Fruit fly (Drosophila melanogaster) whole organism, embryonic: ENCODE data around the gene rho-4.

Source experiments
- Atf3 ChIP-seq: fragments of 200-800 bp; sonication (Bioruptor generic); optimal IDR thresholded peaks from 3 replicates; lab custom pipeline; 2016; ENCODE audit warnings: missing biosample characterization, missing genetic modification characterization
- Blimp-1 ChIP-seq: fragments of 200-800 bp; sonication (Bioruptor generic); optimal IDR thresholded peaks from 3 replicates; lab custom pipeline; 2018; ENCODE audit warnings: missing biosample characterization, missing genetic modification characterization, mild to moderate bottlenecking, moderate library complexity, missing genetic modification reagents
- CG10979 ChIP-seq: fragments of 200-800 bp; sonication (Bioruptor generic); optimal IDR thresholded peaks from 2 replicates; lab custom pipeline; 2018; ENCODE audit warnings: missing biosample characterization, mild to moderate bottlenecking, missing genetic modification characterization, moderate library complexity
- CG11398 ChIP-seq: fragments of 200-800 bp; sonication (Bioruptor generic); optimal IDR thresholded peaks from 2 replicates; lab custom pipeline; 2016; ENCODE audit warnings: missing biosample characterization, missing genetic modification characterization
- CG11456 ChIP-seq: fragments of 200-800 bp; sonication (Bioruptor generic); IDR thresholded peaks from 3 replicates; pipeline ENCODE4 v1.3.6; 2022; ENCODE audit warnings: missing biosample characterization, missing genetic modification characterization
- CG12942 ChIP-seq: fragments of 200-800 bp; sonication (Bioruptor generic); optimal IDR thresholded peaks from 3 replicates; lab custom pipeline; 2016; ENCODE audit warnings: missing biosample characterization, missing genetic modification characterization
- CG13287 ChIP-seq: fragments of 200-800 bp; sonication (Bioruptor generic); IDR thresholded peaks from 2 replicates; pipeline ENCODE4 v1.3.6; 2022; ENCODE audit warnings: missing biosample characterization, missing genetic modification characterization; ENCODE audit not compliant: partially characterized antibody
- CG15011 ChIP-seq: fragments of 200-800 bp; sonication (Bioruptor generic); optimal IDR thresholded peaks from 3 replicates; lab custom pipeline; 2018; ENCODE audit warnings: missing biosample characterization, mild to moderate bottlenecking, missing genetic modification characterization
- CG16813 ChIP-seq: fragments of 200-800 bp; sonication (Bioruptor generic); IDR thresholded peaks from 3 replicates; pipeline ENCODE4 v1.3.6; 2022; ENCODE audit warnings: missing biosample characterization, missing genetic modification characterization; ENCODE audit not compliant: partially characterized antibody
- CG1792 ChIP-seq: fragments of 200-800 bp; sonication (Bioruptor generic); optimal IDR thresholded peaks from 2 replicates; lab custom pipeline; 2016; ENCODE audit warnings: missing biosample characterization, missing genetic modification characterization
- CG18476 ChIP-seq: fragments of 200-800 bp; sonication (Bioruptor generic); optimal IDR thresholded peaks from 2 replicates; lab custom pipeline; 2016; ENCODE audit warnings: missing biosample characterization, mild to moderate bottlenecking, missing genetic modification characterization
- CG2116 ChIP-seq: fragments of 200-800 bp; sonication (Bioruptor generic); optimal IDR thresholded peaks from 3 replicates; lab custom pipeline; 2018; ENCODE audit warnings: missing biosample characterization, mild to moderate bottlenecking, missing genetic modification characterization
- CG42726 ChIP-seq: fragments of 200-800 bp; sonication (Bioruptor generic); IDR thresholded peaks from 2 replicates; pipeline ENCODE4 v1.3.6; 2022; ENCODE audit warnings: missing biosample characterization, missing genetic modification characterization; ENCODE audit not compliant: partially characterized antibody
- CG4404 ChIP-seq: fragments of 200-800 bp; sonication (Bioruptor generic); IDR thresholded peaks from 2 replicates; pipeline ENCODE4 v1.3.6; 2022; ENCODE audit warnings: missing biosample characterization, missing genetic modification characterization
- CG6254 ChIP-seq: fragments of 200-800 bp; sonication (Bioruptor generic); optimal IDR thresholded peaks from 3 replicates; lab custom pipeline; 2017; ENCODE audit warnings: mild to moderate bottlenecking, missing biosample characterization, missing genetic modification reagents, missing genetic modification characterization
- CG7372 ChIP-seq: fragments of 200-800 bp; sonication (Bioruptor generic); IDR thresholded peaks from 2 replicates; pipeline ENCODE4 v1.3.6; 2022; ENCODE audit warnings: missing biosample characterization, missing genetic modification characterization
- CG7745 ChIP-seq: fragments of 200-800 bp; sonication (Bioruptor generic); optimal IDR thresholded peaks from 2 replicates; lab custom pipeline; 2018; ENCODE audit warnings: missing biosample characterization, mild to moderate bottlenecking, missing genetic modification characterization, moderate library complexity
- CG7839 ChIP-seq: fragments of 200-800 bp; sonication (Bioruptor generic); optimal IDR thresholded peaks from 3 replicates; lab custom pipeline; 2018; ENCODE audit warnings: missing biosample characterization, mild to moderate bottlenecking, missing genetic modification characterization, moderate library complexity
- CG8281 ChIP-seq: fragments of 200-800 bp; sonication (Bioruptor generic); optimal IDR thresholded peaks from 2 replicates; lab custom pipeline; 2018; ENCODE audit warnings: missing biosample characterization, mild to moderate bottlenecking, missing genetic modification characterization, moderate library complexity
- D ChIP-seq, 2 experiments: fragments of 200-800 bp in 1 of 2; fragments of >200 bp in 1 of 2; sonication (Bioruptor generic) in 1 of 2; optimal IDR thresholded peaks; 2 replicates in 1 of 2; 3 replicates in 1 of 2; lab custom pipeline; 2017; ENCODE audit warnings: mild to moderate bottlenecking in 1 of 2, missing biosample characterization in 1 of 2, missing genetic modification characterization in 1 of 2, missing genetic modification reagents in 1 of 2
- D19B ChIP-seq: fragments of 200-800 bp; sonication (Bioruptor generic); optimal IDR thresholded peaks from 2 replicates; lab custom pipeline; 2017; ENCODE audit warnings: missing biosample characterization, mild to moderate bottlenecking, missing genetic modification characterization
- H2.0 ChIP-seq: fragments of 200-800 bp; sonication (Bioruptor generic); IDR thresholded peaks from 2 replicates; pipeline ENCODE4 v1.3.6; 2022; ENCODE audit warnings: missing biosample characterization, missing genetic modification characterization
- HmgZ ChIP-seq: fragments of 200-800 bp; sonication (Bioruptor generic); optimal IDR thresholded peaks from 2 replicates; lab custom pipeline; 2018; ENCODE audit warnings: missing biosample characterization, mild to moderate bottlenecking, missing genetic modification characterization
- Hmr ChIP-seq: fragments of 200-800 bp; sonication (Bioruptor generic); optimal IDR thresholded peaks from 3 replicates; lab custom pipeline; 2017; ENCODE audit warnings: mild to moderate bottlenecking, missing biosample characterization, missing genetic modification reagents, missing genetic modification characterization
- Hr3 ChIP-seq: fragments of 200-800 bp; sonication (Bioruptor generic); optimal IDR thresholded peaks from 3 replicates; lab custom pipeline; 2016; ENCODE audit warnings: missing biosample characterization, missing genetic modification characterization
- Jarid2 ChIP-seq: fragments of 200-800 bp; sonication (Bioruptor generic); optimal IDR thresholded peaks from 3 replicates; lab custom pipeline; 2017; ENCODE audit warnings: mild to moderate bottlenecking, missing biosample characterization, missing genetic modification reagents, missing genetic modification characterization
- Sry-δ ChIP-seq: fragments of 200-800 bp; sonication (Bioruptor generic); optimal IDR thresholded peaks from 2 replicates; lab custom pipeline; 2016; ENCODE audit warnings: missing biosample characterization, missing genetic modification characterization
- Xrp1 ChIP-seq: fragments of 200-800 bp; sonication (Bioruptor generic); IDR thresholded peaks from 2 replicates; pipeline ENCODE4 v1.3.6; 2022; ENCODE audit warnings: missing biosample characterization, missing genetic modification characterization
- bcd ChIP-seq: fragments of 200-800 bp; sonication (Bioruptor generic); optimal IDR thresholded peaks from 2 replicates; lab custom pipeline; 2017; ENCODE audit warnings: missing biosample characterization, mild to moderate bottlenecking, missing genetic modification characterization
- btn ChIP-seq: fragments of 200-800 bp; sonication (Bioruptor generic); optimal IDR thresholded peaks from 2 replicates; lab custom pipeline; 2016; ENCODE audit warnings: missing biosample characterization, missing genetic modification characterization
- da ChIP-seq: fragments of 200-800 bp; sonication (Bioruptor generic); optimal IDR thresholded peaks from 2 replicates; lab custom pipeline; 2016; ENCODE audit warnings: missing biosample characterization, missing genetic modification characterization
- dan ChIP-seq: fragments of 200-800 bp; sonication (Bioruptor generic); IDR thresholded peaks from 2 replicates; pipeline ENCODE4 v1.3.6; 2022; ENCODE audit warnings: missing biosample characterization, missing genetic modification characterization
- dati ChIP-seq: fragments of 200-800 bp; sonication (Bioruptor generic); IDR thresholded peaks from 2 replicates; pipeline ENCODE4 v1.3.6; 2022; ENCODE audit warnings: missing biosample characterization, missing genetic modification characterization
- dpn ChIP-seq, 2 experiments: fragments of 200-800 bp; sonication (Bioruptor generic); optimal IDR thresholded peaks; 3 replicates each; lab custom pipeline; 2016; ENCODE audit warnings: missing biosample characterization in 2 of 2, missing genetic modification characterization in 2 of 2
- eyg ChIP-seq: fragments of 200-800 bp; sonication (Bioruptor generic); optimal IDR thresholded peaks from 3 replicates; lab custom pipeline; 2016; ENCODE audit warnings: missing biosample characterization, missing genetic modification characterization
- fd3F ChIP-seq: fragments of 200-800 bp; sonication (Bioruptor generic); optimal IDR thresholded peaks from 2 replicates; lab custom pipeline; 2018; ENCODE audit warnings: missing biosample characterization, mild to moderate bottlenecking, missing genetic modification characterization, moderate library complexity
- gcm ChIP-seq: fragments of 200-800 bp; sonication (Bioruptor generic); optimal IDR thresholded peaks from 2 replicates; lab custom pipeline; 2019; ENCODE audit warnings: missing biosample characterization, mild to moderate bottlenecking, missing genetic modification characterization, moderate library complexity
- gcm2 ChIP-seq: fragments of 200-800 bp; sonication (Bioruptor generic); optimal IDR thresholded peaks from 2 replicates; lab custom pipeline; 2016; ENCODE audit warnings: missing biosample characterization, missing genetic modification characterization
- gt ChIP-seq: fragments of 200-800 bp; sonication (Bioruptor generic); IDR thresholded peaks from 2 replicates; pipeline ENCODE4 v1.3.6; 2022; ENCODE audit warnings: missing biosample characterization, missing genetic modification characterization
- jing ChIP-seq: fragments of 200-800 bp; sonication (Bioruptor generic); optimal IDR thresholded peaks from 2 replicates; lab custom pipeline; 2018; ENCODE audit warnings: missing biosample characterization, mild to moderate bottlenecking, missing genetic modification characterization
- jumu ChIP-seq: fragments of 200-800 bp; sonication (Bioruptor generic); optimal IDR thresholded peaks from 3 replicates; lab custom pipeline; 2016; ENCODE audit warnings: missing biosample characterization, missing genetic modification characterization
- lmd ChIP-seq: fragments of 200-800 bp; sonication (Bioruptor generic); IDR thresholded peaks from 2 replicates; pipeline ENCODE4 v1.3.6; 2022; ENCODE audit warnings: missing biosample characterization, missing genetic modification characterization
- maf-S ChIP-seq: fragments of 200-800 bp; sonication (Bioruptor generic); optimal IDR thresholded peaks from 2 replicates; lab custom pipeline; 2016; ENCODE audit warnings: missing biosample characterization, missing genetic modification characterization
- nom ChIP-seq: fragments of 200-800 bp; sonication (Bioruptor generic); optimal IDR thresholded peaks from 2 replicates; lab custom pipeline; 2017; ENCODE audit warnings: missing biosample characterization, missing genetic modification characterization, mild to moderate bottlenecking, moderate library complexity, missing genetic modification reagents
- salm ChIP-seq: fragments of 200-800 bp; sonication (Bioruptor generic); optimal IDR thresholded peaks from 2 replicates; lab custom pipeline; 2018; ENCODE audit warnings: missing biosample characterization, mild to moderate bottlenecking, missing genetic modification characterization
- seq ChIP-seq: fragments of 200-800 bp; sonication (Bioruptor generic); IDR thresholded peaks from 2 replicates; pipeline ENCODE4 v1.3.6; 2022; ENCODE audit warnings: missing biosample characterization, missing genetic modification characterization
- z ChIP-seq: fragments of 200-800 bp; sonication (Bioruptor generic); IDR thresholded peaks from 3 replicates; pipeline ENCODE4 v1.3.6; 2022; ENCODE audit warnings: missing biosample characterization, missing genetic modification characterization
- zen ChIP-seq: fragments of 200-800 bp; sonication (Bioruptor generic); optimal IDR thresholded peaks from 3 replicates; lab custom pipeline; 2018; ENCODE audit warnings: missing biosample characterization, mild to moderate bottlenecking, missing genetic modification characterization, moderate library complexity
- zen2 ChIP-seq: fragments of 200-800 bp; sonication (Bioruptor generic); IDR thresholded peaks from 3 replicates; pipeline ENCODE4 v1.3.6; 2022; ENCODE audit warnings: missing biosample characterization, missing genetic modification characterization; ENCODE audit not compliant: partially characterized antibody

The rho-4 gene

DNA sequence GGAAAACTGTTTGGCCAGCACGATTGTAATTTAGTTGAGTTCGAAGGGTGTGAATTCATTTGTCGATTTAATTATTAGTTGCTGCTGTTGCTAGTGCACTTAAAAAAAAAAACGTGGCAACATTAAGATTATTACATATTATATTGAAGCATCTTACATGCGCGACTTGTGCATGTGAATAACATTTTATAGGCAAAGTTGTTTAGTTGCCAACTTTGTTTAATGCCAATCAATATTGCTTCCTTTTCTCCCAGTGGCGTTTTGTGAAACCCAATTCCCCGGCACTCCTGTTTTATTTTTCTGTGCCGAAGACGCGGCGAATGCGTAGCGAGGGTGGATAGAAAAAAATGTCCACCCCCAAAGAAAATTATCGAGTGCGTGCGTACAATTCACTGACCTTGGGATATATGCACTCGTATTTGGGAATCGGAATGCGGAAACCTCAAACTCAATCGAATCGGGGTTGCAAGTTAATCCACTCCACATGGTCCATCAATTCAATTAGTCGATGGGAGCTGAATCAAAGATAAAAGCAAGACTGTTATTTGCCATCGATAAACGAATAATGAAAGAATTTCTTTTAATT is 29.4 kb downstream of the rho-4 start (continued):
- TF ChIP-seq CG1792 (GFP tag; lab: Kevin White, UChicago), result no peak
- TF ChIP-seq CG4404, result peak; percentile 39; the same call in 1 of the 2 replicates
- TF ChIP-seq CG7372 (GFP tag; lab: Robert Waterston, UW), result 0 out of 2 replicates have a peak, but pooled peaks have one; percentile 7
- no peak for TF ChIP-seq jing (GFP tag; lab: Kevin White, UChicago)
- peak; percentile 46 to 51 for TF ChIP-seq dpn (GFP tag; optimal IDR thresholded peaks at IDR 0.05; lab: Kevin White, UChicago)
- TF ChIP-seq zen2 (GFP tag; lab: Robert Waterston, UW), result no peak
- no peak for TF ChIP-seq fd3F (GFP tag; lab: Kevin White, UChicago)
- peak; percentile 81 for TF ChIP-seq CG10979 (tag; lab: Kevin White, UChicago)
- 0 out of 2 replicates have a peak, but pooled peaks have one; percentile 6 for TF ChIP-seq H2.0 (GFP tag; lab: Robert Waterston, UW)
- TF ChIP-seq CG18476 (GFP tag; lab: Kevin White, UChicago), result peak; percentile 64
- no peak for TF ChIP-seq HmgZ (tag; lab: Kevin White, UChicago)
- no peak for TF ChIP-seq D (optimal IDR thresholded peaks at IDR 0.05; lab: Kevin White, UChicago)
- TF ChIP-seq D (GFP tag; optimal IDR thresholded peaks at IDR 0.05; lab: Kevin White, UChicago), result peak; percentile 73
- TF ChIP-seq Atf3 (GFP tag; lab: Kevin White, UChicago), result peak; percentile 40
- no peak for TF ChIP-seq jumu
- TF ChIP-seq dan, result no peak
- TF ChIP-seq CG11398 (GFP tag; lab: Kevin White, UChicago), result no peak
- peak; percentile 7 for TF ChIP-seq btn
- no peak for TF ChIP-seq Hmr
- no peak for TF ChIP-seq eyg
- TF ChIP-seq CG6254, result peak; percentile 54
- no peak for TF ChIP-seq Jarid2
- peak; percentile 73 for TF ChIP-seq Blimp-1 (GFP tag; lab: Kevin White, UChicago)
- no peak for TF ChIP-seq D19B (GFP tag; lab: Kevin White, UChicago)
- no peak for TF ChIP-seq gcm2
- peak; percentile 62 for TF ChIP-seq CG7839
- TF ChIP-seq zen (tag; lab: Kevin White, UChicago), result peak; percentile 32
- peak; percentile 64; the same call in 1 of the 3 replicates for TF ChIP-seq CG11456 (GFP tag; lab: Robert Waterston, UW)
- TF ChIP-seq z (GFP tag; lab: Robert Waterston, UW), result no peak
- no peak for TF ChIP-seq da (GFP tag; lab: Kevin White, UChicago)
- TF ChIP-seq gt (GFP tag; lab: Robert Waterston, UW), result no peak
- TF ChIP-seq CG16813 (GFP tag; lab: Robert Waterston, UW), result no peak
- peak; percentile 80 for TF ChIP-seq Xrp1 (GFP tag; lab: Robert Waterston, UW)
- peak; percentile 52 for TF ChIP-seq gcm (GFP tag; lab: Kevin White, UChicago)
- no peak for TF ChIP-seq CG2116 (GFP tag; lab: Kevin White, UChicago)
- TF ChIP-seq bcd, result peak; percentile 29
- peak; percentile 5 for TF ChIP-seq CG12942 (GFP tag; lab: Kevin White, UChicago)
- no peak for TF ChIP-seq CG13287 (GFP tag; lab: Robert Waterston, UW)
- TF ChIP-seq Hr3 (GFP tag; lab: Kevin White, UChicago), result peak; percentile 14
- TF ChIP-seq CG15011, result no peak
- peak; percentile 31 for TF ChIP-seq maf-S (GFP tag; lab: Kevin White, UChicago)
- TF ChIP-seq nom (GFP tag; lab: Kevin White, UChicago), result no peak
- no peak for TF ChIP-seq seq (GFP tag; lab: Robert Waterston, UW)
- TF ChIP-seq dati (GFP tag; lab: Robert Waterston, UW), result 0 out of 2 replicates have a peak, but pooled peaks have one; percentile 26
- peak; percentile 51; the same call in 1 of the 2 replicates for TF ChIP-seq lmd
- TF ChIP-seq salm (tag; lab: Kevin White, UChicago), result no peak
- no peak for TF ChIP-seq CG8281
- TF ChIP-seq CG7745 (tag; lab: Kevin White, UChicago), result no peak
- TF ChIP-seq CG42726 (GFP tag; lab: Robert Waterston, UW), result no peak
- no peak for TF ChIP-seq Sry-δ
